Worm (Caenorhabditis elegans) whole organism, mixed stage, embryonic: ENCODE results near the gene C06C6.8.

ENCODE experiments used
- M03D4.4 ChIP-seq: sonication (generic microtip); optimal IDR thresholded peaks from 2 replicates; lab custom pipeline; 2017; ENCODE audit warnings: mild to moderate bottlenecking, missing genetic modification characterization, missing compliant biosample characterization
- lin-13 ChIP-seq: fragments of 150-350 bp; optimal IDR thresholded peaks from 2 replicates; lab custom pipeline; 2014; ENCODE audit warnings: missing biosample characterization, missing genetic modification characterization
- lsy-2 ChIP-seq: fragments of 150-350 bp; optimal IDR thresholded peaks from 2 replicates; lab custom pipeline; 2014; ENCODE audit warnings: missing biosample characterization, missing genetic modification characterization
- nhr-76 ChIP-seq: sonication (generic microtip); optimal IDR thresholded peaks from 2 replicates; lab custom pipeline; 2017; ENCODE audit warnings: missing biosample characterization, missing genetic modification characterization
- snpc-4 ChIP-seq: fragments of 150-350 bp; optimal IDR thresholded peaks from 2 replicates; lab custom pipeline; 2014; ENCODE audit warnings: missing biosample characterization, missing genetic modification characterization
- unc-39 ChIP-seq: fragments of 150-350 bp; optimal IDR thresholded peaks from 2 replicates; lab custom pipeline; 2014; ENCODE audit warnings: missing biosample characterization, missing genetic modification characterization
- ztf-11 ChIP-seq: fragments of 150-350 bp; optimal IDR thresholded peaks from 2 replicates; lab custom pipeline; 2014; ENCODE audit warnings: missing biosample characterization, missing genetic modification characterization

- TF ChIP-seq lin-13 (tag; lab: Kevin White, UChicago): no peak
- TF ChIP-seq snpc-4 (tag; lab: Kevin White, UChicago): no peak
- TF ChIP-seq ztf-11 (tag; lab: Kevin White, UChicago): no peak
- no peak for TF ChIP-seq lsy-2 (tag; lab: Kevin White, UChicago)
- TF ChIP-seq unc-39 (tag; lab: Kevin White, UChicago): no peak
- no peak for TF ChIP-seq M03D4.4 (tag; lab: Kevin White, UChicago)
- no peak for TF ChIP-seq nhr-76 (tag; lab: Kevin White, UChicago)
These were observed 42.0 kb upstream of the C06C6.8 start, which contains the start of gene srw-57 for ce11 chrV:15954932-15955331.
